Fruit fly (Drosophila melanogaster) whole organism, wandering third instar larva: Measurements from ENCODE around the gene CG32022.

ENCODE experiments used
- Dif ChIP-seq: fragments of 200-275, 200-300 bp; sonication (Bioruptor generic); optimal IDR thresholded peaks from 2 replicates; lab custom pipeline; 2018; ENCODE audit warnings: missing biosample characterization, missing genetic modification characterization; ENCODE audit not compliant: partially characterized antibody
- GATAd ChIP-seq: sonication (Bioruptor generic); optimal IDR thresholded peaks from 2 replicates; lab custom pipeline; 2016; ENCODE audit warnings: missing biosample characterization, missing genetic modification characterization
- HLH106 ChIP-seq: fragments of 200-800 bp; optimal IDR thresholded peaks from 3 replicates; lab custom pipeline; 2019; ENCODE audit warnings: missing biosample characterization, mild to moderate bottlenecking, missing genetic modification characterization, moderate library complexity
- Hnf4 ChIP-seq: fragments of 200-800 bp; sonication (Bioruptor generic); optimal IDR thresholded peaks from 2 replicates; lab custom pipeline; 2016; ENCODE audit warnings: missing biosample characterization, mild to moderate bottlenecking, missing genetic modification characterization
- Hr78 ChIP-seq: fragments of >200 bp; optimal IDR thresholded peaks from 2 replicates; lab custom pipeline; 2017; ENCODE audit warnings: missing biosample characterization, missing genetic modification characterization
- Mio ChIP-seq: sonication (Bioruptor generic); optimal IDR thresholded peaks from 2 replicates; lab custom pipeline; 2016; ENCODE audit warnings: missing biosample characterization, missing genetic modification characterization
- N ChIP-seq: fragments of >200 bp; optimal IDR thresholded peaks from 2 replicates; lab custom pipeline; 2018; ENCODE audit warnings: missing biosample characterization, missing external identifiers, missing genetic modification characterization
- OdsH ChIP-seq: fragments of 200-800 bp; sonication (Bioruptor generic); optimal IDR thresholded peaks from 2 replicates; lab custom pipeline; 2016; ENCODE audit warnings: missing biosample characterization, mild to moderate bottlenecking, missing genetic modification characterization
- Rel ChIP-seq, 2 experiments: fragments of 200-800 bp; sonication (Bioruptor generic) in 1 of 2; optimal IDR thresholded peaks; 2 replicates in 1 of 2; 3 replicates in 1 of 2; lab custom pipeline; 2016 to 2019; ENCODE audit warnings: mild to moderate bottlenecking in 2 of 2, missing biosample characterization in 2 of 2, missing genetic modification characterization in 2 of 2, moderate library complexity in 1 of 2
- Sp1 ChIP-seq: fragments of 200-800 bp; sonication (Bioruptor generic); optimal IDR thresholded peaks from 3 replicates; lab custom pipeline; 2019; ENCODE audit warnings: missing biosample characterization, mild to moderate bottlenecking, missing genetic modification characterization, moderate library complexity
- Vsx2 ChIP-seq: fragments of 200-300, 225-300 bp; sonication (Bioruptor generic); optimal IDR thresholded peaks from 2 replicates; lab custom pipeline; 2018; ENCODE audit warnings: missing biosample characterization, missing genetic modification characterization; ENCODE audit not compliant: partially characterized antibody
- br ChIP-seq: fragments of 200-800 bp; sonication (Bioruptor generic); optimal IDR thresholded peaks from 2 replicates; lab custom pipeline; 2016; ENCODE audit warnings: missing biosample characterization, missing genetic modification characterization
- brk ChIP-seq: fragments of 200-800 bp; sonication (Bioruptor generic); optimal IDR thresholded peaks from 2 replicates; lab custom pipeline; 2016; ENCODE audit warnings: missing biosample characterization, mild to moderate bottlenecking, missing genetic modification characterization
- dmrt93B ChIP-seq: fragments of 200-800 bp; sonication (Bioruptor generic); optimal IDR thresholded peaks from 2 replicates; lab custom pipeline; 2018; ENCODE audit warnings: missing biosample characterization, mild to moderate bottlenecking, missing genetic modification characterization
- dsf ChIP-seq: sonication (Bioruptor generic); optimal IDR thresholded peaks from 2 replicates; lab custom pipeline; 2016; ENCODE audit warnings: missing biosample characterization, missing genetic modification characterization, borderline replicate concordance
- ey ChIP-seq: fragments of 200-800 bp; sonication (Bioruptor generic); optimal IDR thresholded peaks from 2 replicates; lab custom pipeline; 2016; ENCODE audit warnings: missing biosample characterization, missing genetic modification characterization
- foxo ChIP-seq, 2 experiments: fragments of 200-800 bp; sonication (Bioruptor generic); optimal IDR thresholded peaks; 2 replicates in 1 of 2; 3 replicates in 1 of 2; lab custom pipeline; 2016 to 2017; ENCODE audit warnings: missing biosample characterization in 2 of 2, missing genetic modification characterization in 2 of 2
- fru ChIP-seq: fragments of 200-800 bp; sonication (Bioruptor generic); optimal IDR thresholded peaks from 3 replicates; lab custom pipeline; 2016; ENCODE audit warnings: missing biosample characterization, mild to moderate bottlenecking, missing genetic modification characterization
- h ChIP-seq: fragments of 200-800 bp; sonication (Bioruptor generic); optimal IDR thresholded peaks from 3 replicates; lab custom pipeline; 2016; ENCODE audit warnings: missing biosample characterization, mild to moderate bottlenecking, missing genetic modification characterization
- jim ChIP-seq: fragments of 175-275, 200-325 bp; sonication (Bioruptor generic); optimal IDR thresholded peaks from 2 replicates; lab custom pipeline; 2016; ENCODE audit warnings: missing biosample characterization, mild to moderate bottlenecking, missing genetic modification characterization
- pan ChIP-seq: fragments of >200 bp; optimal IDR thresholded peaks from 2 replicates; lab custom pipeline; 2017
- psq ChIP-seq: fragments of 200-800 bp; sonication (Bioruptor generic); optimal IDR thresholded peaks from 3 replicates; lab custom pipeline; 2017; ENCODE audit warnings: missing biosample characterization, mild to moderate bottlenecking, missing genetic modification characterization, moderate library complexity
- rgr ChIP-seq: fragments of 200-800 bp; sonication (Bioruptor generic); optimal IDR thresholded peaks from 3 replicates; lab custom pipeline; 2016; ENCODE audit warnings: missing biosample characterization, mild to moderate bottlenecking, missing genetic modification characterization
- sage ChIP-seq: fragments of 200-800 bp; sonication (Bioruptor generic); optimal IDR thresholded peaks from 2 replicates; lab custom pipeline; 2016; ENCODE audit warnings: missing biosample characterization, mild to moderate bottlenecking, missing genetic modification characterization
- tai ChIP-seq: sonication (Bioruptor generic); optimal IDR thresholded peaks from 2 replicates; lab custom pipeline; 2016; ENCODE audit warnings: missing biosample characterization, missing genetic modification characterization
- usp ChIP-seq: fragments of >200 bp; optimal IDR thresholded peaks from 2 replicates; lab custom pipeline; 2017; ENCODE audit warnings: missing biosample characterization, missing genetic modification characterization
- woc ChIP-seq: sonication (Bioruptor generic); optimal IDR thresholded peaks from 2 replicates; lab custom pipeline; 2016; ENCODE audit warnings: missing biosample characterization, mild to moderate bottlenecking, missing genetic modification characterization

Gene CG32022

dm6 chr3L:8686646-8687045 lies 34.4 kb downstream of the CG32022 start:
- TF ChIP-seq jim (GFP tag; lab: Kevin White, UChicago) (no peak), Rel (GFP tag; optimal IDR thresholded peaks at IDR 0.05; lab: Kevin White, UChicago) (no peak), Rel (tag; optimal IDR thresholded peaks at IDR 0.05; lab: Kevin White, UChicago) (peak; percentile 92)

- TF ChIP-seq psq (peak; percentile 22), h (GFP tag; lab: Kevin White, UChicago) (peak; percentile 89), Dif (no peak), sage (GFP tag; lab: Kevin White, UChicago) (no peak), rgr (GFP tag; lab: Kevin White, UChicago) (peak; percentile 26), Hnf4 (GFP tag; lab: Kevin White, UChicago) (peak; percentile 25), woc (GFP tag; lab: Kevin White, UChicago) (peak; percentile 14), dsf (GFP tag; lab: Kevin White, UChicago) (peak; percentile 2), Vsx2 (GFP tag; lab: Kevin White, UChicago) (peak; percentile 49), OdsH (peak; percentile 28), foxo (GFP tag; optimal IDR thresholded peaks at IDR 0.05; lab: Kevin White, UChicago) (peak in 1 of 2 experiments; percentile 4), Sp1 (GFP tag; lab: Kevin White, UChicago) (peak; percentile 3), GATAd (no peak), N (GFP tag; lab: Kevin White, UChicago) (no peak), Rel (GFP tag; optimal IDR thresholded peaks at IDR 0.05; lab: Kevin White, UChicago) (no peak), Rel (tag; optimal IDR thresholded peaks at IDR 0.05; lab: Kevin White, UChicago) (peak; percentile 72), Hr78 (no peak)
Observed at dm6 chr3L:8684419-8685081, 36.5 kb downstream of the CG32022 start.

dm6 chr3L:8683773-8684172 lies 37.3 kb downstream of the CG32022 start:
- TF ChIP-seq usp (no peak), Rel (GFP tag; optimal IDR thresholded peaks at IDR 0.05; lab: Kevin White, UChicago) (no peak), Rel (tag; optimal IDR thresholded peaks at IDR 0.05; lab: Kevin White, UChicago) (peak; percentile 49), pan (lab: Kevin White, UChicago) (no peak), psq (no peak), HLH106 (tag; lab: Kevin White, UChicago) (no peak), sage (GFP tag; lab: Kevin White, UChicago) (no peak), Mio (GFP tag; lab: Kevin White, UChicago) (no peak), ey (no peak), h (GFP tag; lab: Kevin White, UChicago) (peak; percentile 75), dmrt93B (GFP tag; lab: Kevin White, UChicago) (no peak), Vsx2 (GFP tag; lab: Kevin White, UChicago) (no peak), Sp1 (GFP tag; lab: Kevin White, UChicago) (no peak), tai (GFP tag; lab: Kevin White, UChicago) (no peak), Hr78 (no peak), fru (GFP tag; lab: Kevin White, UChicago) (no peak), brk (no peak), br (GFP tag; lab: Kevin White, UChicago) (peak; percentile 12)

- TF ChIP-seq Rel (GFP tag; optimal IDR thresholded peaks at IDR 0.05; lab: Kevin White, UChicago), result no peak
- TF ChIP-seq Rel (tag; optimal IDR thresholded peaks at IDR 0.05; lab: Kevin White, UChicago), result peak; percentile 73
- no peak for TF ChIP-seq sage (GFP tag; lab: Kevin White, UChicago)
- TF ChIP-seq psq, result peak; percentile 15
- peak; percentile 89 for TF ChIP-seq h (GFP tag; lab: Kevin White, UChicago)
- TF ChIP-seq pan (lab: Kevin White, UChicago), result no peak
- TF ChIP-seq Hnf4 (GFP tag; lab: Kevin White, UChicago), result peak; percentile 19
- TF ChIP-seq foxo (GFP tag; optimal IDR thresholded peaks at IDR 0.05; lab: Kevin White, UChicago), result peak in 1 of 2 experiments; percentile 8
Observed at dm6 chr3L:8682551-8683375, 38.3 kb downstream of the CG32022 start.
